Fruit fly (Drosophila melanogaster): ENCODE measurements around the gene COX5A.

The COX5A gene

DNA sequence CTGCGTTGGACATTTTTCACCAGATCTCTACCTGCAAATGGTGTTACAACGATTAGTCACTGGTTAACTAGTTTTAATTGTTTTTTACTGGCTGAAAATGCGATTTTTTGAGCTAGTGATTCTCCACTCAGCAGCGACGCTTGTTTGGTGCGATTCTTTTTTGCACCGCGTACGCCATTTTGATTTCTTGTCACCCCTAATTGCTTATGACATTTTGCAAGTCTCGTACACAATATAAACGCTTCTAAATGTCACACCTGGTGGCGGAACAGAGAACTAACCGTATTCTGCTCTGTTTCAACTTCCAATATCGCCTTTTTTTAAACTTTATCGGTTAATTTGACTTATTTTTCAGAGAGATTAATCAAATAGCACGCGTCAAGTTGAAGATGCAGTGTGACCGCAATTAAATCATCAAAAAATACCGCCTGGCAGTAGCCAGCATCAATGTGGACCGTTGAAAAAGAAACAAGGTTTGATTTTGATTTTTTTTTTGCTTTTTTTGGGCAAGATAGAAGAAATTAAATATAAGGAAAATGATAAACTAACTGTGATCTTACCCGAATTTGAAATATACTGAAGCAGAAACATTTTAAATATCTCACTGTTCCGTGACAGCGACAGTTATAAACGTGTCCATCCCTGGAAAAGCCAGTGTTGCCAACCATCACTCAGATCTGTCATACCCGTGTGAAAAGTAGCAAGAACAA, at the start of gene COX5A, which contains the start of gene glo (continued):
- TF ChIP-seq CG5180 (GFP tag; optimal IDR thresholded peaks at IDR 0.05) (no peak), vvl (GFP tag; IDR thresholded peaks at IDR 0.05) (peak; percentile 89), tx (GFP tag; optimal IDR thresholded peaks at IDR 0.05) (peak; percentile 57), pum (GFP tag; optimal IDR thresholded peaks at IDR 0.05) (peak; percentile 86), jing (GFP tag; optimal IDR thresholded peaks at IDR 0.05) (no peak), tup (GFP tag; optimal IDR thresholded peaks at IDR 0.05) (peak; percentile 58), disco-r (GFP tag; optimal IDR thresholded peaks at IDR 0.05) (peak; percentile 83), chm (GFP tag; IDR thresholded peaks at IDR 0.05) (peak; percentile 89), Hsf (GFP tag; optimal IDR thresholded peaks at IDR 0.05) (peak; percentile 90), CG34422 (GFP tag; IDR thresholded peaks at IDR 0.05) (peak; percentile 76), fru (optimal IDR thresholded peaks at IDR 0.05) (no peak), CG5245 (GFP tag; optimal IDR thresholded peaks at IDR 0.05) (peak; percentile 50), CG18011 (GFP tag; optimal IDR thresholded peaks at IDR 0.05) (peak; percentile 53), CG42726 (GFP tag; IDR thresholded peaks at IDR 0.05; ENCODE audit: partially characterized antibody) (no peak), gfzf (GFP tag; optimal IDR thresholded peaks at IDR 0.05) (peak; percentile 91), pita (GFP tag; optimal IDR thresholded peaks at IDR 0.05) (no peak), D19A (tag; optimal IDR thresholded peaks at IDR 0.05) (no peak), stc (GFP tag; IDR thresholded peaks at IDR 0.05) (no peak; the same call in none of the 2 replicates), phol (tag; optimal IDR thresholded peaks at IDR 0.05) (peak; percentile 98), CG12744 (GFP tag; optimal IDR thresholded peaks at IDR 0.05) (peak; percentile 73), Nf-YA (GFP tag; IDR thresholded peaks at IDR 0.05) (no peak), odd (GFP tag; optimal IDR thresholded peaks at IDR 0.05) (peak; percentile 33), HLHmδ (GFP tag; optimal IDR thresholded peaks at IDR 0.05) (no peak), dm (GFP tag; optimal IDR thresholded peaks at IDR 0.05) (peak; percentile 91), dimm (GFP tag; IDR thresholded peaks at IDR 0.05) (no peak), sim (GFP tag; IDR thresholded peaks at IDR 0.05) (no peak), gcm2 (GFP tag; optimal IDR thresholded peaks at IDR 0.05) (peak; percentile 64), hbn (GFP tag; IDR thresholded peaks at IDR 0.05; ENCODE audit: partially characterized antibody) (no peak), NfI (GFP tag; optimal IDR thresholded peaks at IDR 0.05) (peak; percentile 73), Trl (optimal IDR thresholded peaks at IDR 0.05) (no peak), Trl (GFP tag; optimal IDR thresholded peaks at IDR 0.05) (peak; percentile 89), Eip74EF (GFP tag; optimal IDR thresholded peaks at IDR 0.05) (peak in 1 of 2 experiments; percentile 6), Gsc (GFP tag; IDR thresholded peaks at IDR 0.05) (no peak), CG11247 (GFP tag; IDR thresholded peaks at IDR 0.05) (peak; percentile 70), ash1 (GFP tag; optimal IDR thresholded peaks at IDR 0.05) (no peak), CG11695 (GFP tag; IDR thresholded peaks at IDR 0.05) (peak; percentile 62; the same call in 2 of the 3 replicates), Dad (GFP tag; optimal IDR thresholded peaks at IDR 0.05) (peak; percentile 83), CG13296 (GFP tag; optimal IDR thresholded peaks at IDR 0.05) (peak; percentile 65), Poxn (GFP tag; IDR thresholded peaks at IDR 0.05) (0 out of 2 replicates have a peak, but pooled peaks have one; percentile 13), CG18764 (GFP tag; optimal IDR thresholded peaks at IDR 0.05) (peak; percentile 59), Stat92E (GFP tag; optimal IDR thresholded peaks at IDR 0.05) (peak in 1 of 3 experiments; percentile 63), Fer2 (tag; optimal IDR thresholded peaks at IDR 0.05) (peak; percentile 55), ac (GFP tag; optimal IDR thresholded peaks at IDR 0.05) (no peak), CG17568 (GFP tag; optimal IDR thresholded peaks at IDR 0.05) (no peak), Abd-B (GFP tag; optimal IDR thresholded peaks at IDR 0.05) (no peak), lmd (GFP tag; IDR thresholded peaks at IDR 0.05) (peak; percentile 68), CG4617 (GFP tag; optimal IDR thresholded peaks at IDR 0.05; ENCODE audit: borderline replicate concordance) (peak; percentile 87), lab (GFP tag; optimal IDR thresholded peaks at IDR 0.05) (peak; percentile 84), CG2202 (tag; optimal IDR thresholded peaks at IDR 0.05) (peak; percentile 41), toy (GFP tag; IDR thresholded peaks at IDR 0.05) (no peak)

All from whole organism, embryonic.